Fruit fly (Drosophila melanogaster) whole organism, embryonic: ENCODE measurements around the gene Vdup1.

Experiments
- Adf1 ChIP-seq: fragments of 200-800 bp; sonication (Bioruptor generic); IDR thresholded peaks from 2 replicates; pipeline ENCODE4 v1.3.6; 2022; ENCODE audit warnings: missing biosample characterization, missing genetic modification characterization
- BEAF-32 ChIP-seq: fragments of 200-800 bp; sonication (Bioruptor generic); optimal IDR thresholded peaks from 3 replicates; lab custom pipeline; 2017; ENCODE audit warnings: missing biosample characterization, missing genetic modification characterization, mild to moderate bottlenecking, moderate library complexity, missing genetic modification reagents
- Blimp-1 ChIP-seq: fragments of 200-800 bp; sonication (Bioruptor generic); optimal IDR thresholded peaks from 3 replicates; lab custom pipeline; 2018; ENCODE audit warnings: missing biosample characterization, missing genetic modification characterization, mild to moderate bottlenecking, moderate library complexity, missing genetic modification reagents
- CG10431 ChIP-seq: fragments of 200-800 bp; sonication (Bioruptor generic); optimal IDR thresholded peaks from 3 replicates; lab custom pipeline; 2018; ENCODE audit warnings: missing biosample characterization, mild to moderate bottlenecking, missing genetic modification characterization
- CG11456 ChIP-seq: fragments of 200-800 bp; sonication (Bioruptor generic); IDR thresholded peaks from 3 replicates; pipeline ENCODE4 v1.3.6; 2022; ENCODE audit warnings: missing biosample characterization, missing genetic modification characterization
- CG11560 ChIP-seq: fragments of 200-800 bp; sonication (Bioruptor generic); IDR thresholded peaks from 3 replicates; pipeline ENCODE4 v1.3.6; 2022; ENCODE audit warnings: missing biosample characterization, missing genetic modification characterization
- CG13123 ChIP-seq: fragments of 200-800 bp; sonication (Bioruptor generic); optimal IDR thresholded peaks from 2 replicates; lab custom pipeline; 2016; ENCODE audit warnings: missing biosample characterization, missing genetic modification characterization
- CG13287 ChIP-seq: fragments of 200-800 bp; sonication (Bioruptor generic); IDR thresholded peaks from 2 replicates; pipeline ENCODE4 v1.3.6; 2022; ENCODE audit warnings: missing biosample characterization, missing genetic modification characterization; ENCODE audit not compliant: partially characterized antibody
- CG13894 ChIP-seq: fragments of 200-800 bp; sonication (Bioruptor generic); optimal IDR thresholded peaks from 3 replicates; lab custom pipeline; 2018; ENCODE audit warnings: missing biosample characterization, mild to moderate bottlenecking, missing genetic modification characterization, moderate library complexity
- CG14014 ChIP-seq: fragments of 200-800 bp; sonication (Bioruptor generic); IDR thresholded peaks from 2 replicates; pipeline ENCODE4 v1.3.6; 2022; ENCODE audit warnings: missing biosample characterization, missing genetic modification characterization
- CG1602 ChIP-seq: fragments of 200-800 bp; sonication (Bioruptor generic); optimal IDR thresholded peaks from 3 replicates; lab custom pipeline; 2016; ENCODE audit warnings: missing biosample characterization, missing genetic modification characterization
- CG2199 ChIP-seq: fragments of 200-800 bp; sonication (Bioruptor generic); IDR thresholded peaks from 3 replicates; pipeline ENCODE4 v1.3.6; 2022; ENCODE audit warnings: missing biosample characterization, missing genetic modification characterization
- CG2712 ChIP-seq: fragments of 200-800 bp; optimal IDR thresholded peaks from 3 replicates; lab custom pipeline; 2019; ENCODE audit warnings: missing biosample characterization, mild to moderate bottlenecking, missing genetic modification characterization, moderate library complexity
- CG30403 ChIP-seq: fragments of 200-800 bp; sonication (Bioruptor generic); optimal IDR thresholded peaks from 3 replicates; lab custom pipeline; 2016; ENCODE audit warnings: missing biosample characterization, missing genetic modification characterization
- CG31441 ChIP-seq: fragments of 200-800 bp; sonication (Bioruptor generic); IDR thresholded peaks from 2 replicates; pipeline ENCODE4 v1.3.6; 2022; ENCODE audit warnings: missing biosample characterization, missing genetic modification characterization
- CG3281 ChIP-seq: fragments of 200-800 bp; sonication (Bioruptor generic); optimal IDR thresholded peaks from 3 replicates; lab custom pipeline; 2017; ENCODE audit warnings: missing biosample characterization, mild to moderate bottlenecking, missing genetic modification characterization
- CG4730 ChIP-seq: fragments of 200-800 bp; sonication (Bioruptor generic); IDR thresholded peaks from 2 replicates; pipeline ENCODE4 v1.3.6; 2022; ENCODE audit warnings: missing biosample characterization, missing genetic modification characterization
- CG4854 ChIP-seq: fragments of 200-800 bp; sonication (Bioruptor generic); optimal IDR thresholded peaks from 2 replicates; lab custom pipeline; 2016; ENCODE audit warnings: missing biosample characterization, missing genetic modification characterization, inconsistent platforms
- CG7271 ChIP-seq: fragments of 200-800 bp; sonication (Bioruptor generic); optimal IDR thresholded peaks from 2 replicates; lab custom pipeline; 2018; ENCODE audit warnings: missing biosample characterization, mild to moderate bottlenecking, missing genetic modification characterization, moderate library complexity
- CG9932 ChIP-seq: fragments of 200-800 bp; sonication (Bioruptor generic); IDR thresholded peaks from 2 replicates; pipeline ENCODE4 v1.3.6; 2022; ENCODE audit warnings: missing biosample characterization, missing genetic modification characterization
- D ChIP-seq, 2 experiments: fragments of 200-800 bp in 1 of 2; fragments of >200 bp in 1 of 2; sonication (Bioruptor generic) in 1 of 2; optimal IDR thresholded peaks; 2 replicates in 1 of 2; 3 replicates in 1 of 2; lab custom pipeline; 2017; ENCODE audit warnings: mild to moderate bottlenecking in 1 of 2, missing biosample characterization in 1 of 2, missing genetic modification characterization in 1 of 2, missing genetic modification reagents in 1 of 2
- Dek ChIP-seq: fragments of 200-800 bp; sonication (Bioruptor generic); optimal IDR thresholded peaks from 3 replicates; lab custom pipeline; 2019; ENCODE audit warnings: missing biosample characterization, mild to moderate bottlenecking, missing genetic modification characterization, moderate library complexity
- Dp ChIP-seq: fragments of 200-800 bp; sonication (Bioruptor generic); optimal IDR thresholded peaks from 2 replicates; lab custom pipeline; 2018; ENCODE audit warnings: missing biosample characterization, mild to moderate bottlenecking, missing genetic modification characterization, moderate library complexity
- Drgx ChIP-seq: fragments of 200-800 bp; sonication (Bioruptor generic); IDR thresholded peaks from 2 replicates; pipeline ENCODE4 v1.3.6; 2022; ENCODE audit warnings: missing biosample characterization, missing genetic modification characterization
- NC2α ChIP-seq: fragments of 200-800 bp; sonication (Bioruptor generic); optimal IDR thresholded peaks from 2 replicates; lab custom pipeline; 2016; ENCODE audit warnings: missing biosample characterization, missing genetic modification characterization
- Nf-YA ChIP-seq: fragments of 200-800 bp; sonication (Bioruptor generic); IDR thresholded peaks from 2 replicates; pipeline ENCODE4 v1.3.6; 2022; ENCODE audit warnings: missing biosample characterization, missing genetic modification characterization
- Nf-YC ChIP-seq: fragments of 200-800 bp; optimal IDR thresholded peaks from 3 replicates; lab custom pipeline; 2019; ENCODE audit warnings: missing biosample characterization, mild to moderate bottlenecking, missing genetic modification characterization, moderate library complexity
- Ravus ChIP-seq: fragments of 200-800 bp; sonication (Bioruptor generic); IDR thresholded peaks from 2 replicates; pipeline ENCODE4 v1.3.6; 2022; ENCODE audit warnings: missing biosample characterization, missing genetic modification characterization
- Ssrp ChIP-seq: fragments of 200-800 bp; sonication (Bioruptor generic); optimal IDR thresholded peaks from 2 replicates; lab custom pipeline; 2018; ENCODE audit warnings: missing biosample characterization, mild to moderate bottlenecking, missing genetic modification characterization, moderate library complexity
- Trl ChIP-seq, 3 experiments: fragments of >200 bp in 2 of 3; fragments of 200-800 bp in 1 of 3; sonication (Bioruptor generic) in 1 of 3; optimal IDR thresholded peaks; 2 replicates in 1 of 3; 3 replicates in 2 of 3; lab custom pipeline; 2016 to 2017; ENCODE audit warnings: missing biosample characterization in 1 of 3, missing genetic modification characterization in 1 of 3
- YL-1 ChIP-seq: fragments of 200-800 bp; sonication (Bioruptor generic); optimal IDR thresholded peaks from 3 replicates; lab custom pipeline; 2017; ENCODE audit warnings: missing biosample characterization, mild to moderate bottlenecking, missing genetic modification characterization
- ac ChIP-seq: fragments of 200-800 bp; sonication (Bioruptor generic); optimal IDR thresholded peaks from 3 replicates; lab custom pipeline; 2017; ENCODE audit warnings: missing biosample characterization, mild to moderate bottlenecking, missing genetic modification characterization
- cas ChIP-seq: fragments of 200-800 bp; sonication (Bioruptor generic); IDR thresholded peaks from 2 replicates; pipeline ENCODE4 v1.3.6; 2022; ENCODE audit warnings: missing biosample characterization, missing genetic modification characterization
- crc ChIP-seq: fragments of 200-800 bp; sonication (Bioruptor generic); optimal IDR thresholded peaks from 2 replicates; lab custom pipeline; 2016; ENCODE audit warnings: missing biosample characterization, missing genetic modification characterization
- en ChIP-seq: fragments of 200-800 bp; sonication (Bioruptor generic); optimal IDR thresholded peaks from 2 replicates; lab custom pipeline; 2016; ENCODE audit warnings: missing biosample characterization, missing genetic modification characterization
- fd64A ChIP-seq: fragments of 200-800 bp; sonication (Bioruptor generic); optimal IDR thresholded peaks from 3 replicates; lab custom pipeline; 2018; ENCODE audit warnings: missing biosample characterization, mild to moderate bottlenecking, missing genetic modification characterization
- gcm2 ChIP-seq: fragments of 200-800 bp; sonication (Bioruptor generic); optimal IDR thresholded peaks from 2 replicates; lab custom pipeline; 2016; ENCODE audit warnings: missing biosample characterization, missing genetic modification characterization
- kay ChIP-seq: fragments of 200-800 bp; sonication (Bioruptor generic); optimal IDR thresholded peaks from 2 replicates; lab custom pipeline; 2016; ENCODE audit warnings: missing biosample characterization, missing genetic modification characterization
- lbe ChIP-seq: fragments of 200-800 bp; sonication (Bioruptor generic); optimal IDR thresholded peaks from 2 replicates; lab custom pipeline; 2016; ENCODE audit warnings: missing biosample characterization, mild to moderate bottlenecking, missing genetic modification characterization
- nom ChIP-seq: fragments of 200-800 bp; sonication (Bioruptor generic); optimal IDR thresholded peaks from 2 replicates; lab custom pipeline; 2017; ENCODE audit warnings: missing biosample characterization, missing genetic modification characterization, mild to moderate bottlenecking, moderate library complexity, missing genetic modification reagents
- ranshi ChIP-seq: fragments of 200-800 bp; sonication (Bioruptor generic); IDR thresholded peaks from 2 replicates; pipeline ENCODE4 v1.3.6; 2022; ENCODE audit warnings: missing biosample characterization, missing genetic modification characterization
- sima ChIP-seq: fragments of 200-800 bp; sonication (Bioruptor generic); optimal IDR thresholded peaks from 2 replicates; lab custom pipeline; 2016; ENCODE audit warnings: missing biosample characterization, missing genetic modification characterization
- so ChIP-seq: fragments of 200-800 bp; sonication (Bioruptor generic); IDR thresholded peaks from 3 replicates; pipeline ENCODE4 v1.3.6; 2022; ENCODE audit warnings: missing biosample characterization, missing genetic modification characterization
- vfl ChIP-seq: fragments of 200-800 bp; sonication (Bioruptor generic); optimal IDR thresholded peaks from 2 replicates; lab custom pipeline; 2016; ENCODE audit warnings: missing biosample characterization, missing genetic modification characterization
- wdn ChIP-seq: fragments of 200-800 bp; sonication (Bioruptor generic); IDR thresholded peaks from 2 replicates; pipeline ENCODE4 v1.3.6; 2022; ENCODE audit warnings: missing biosample characterization, missing genetic modification characterization
- wek ChIP-seq: fragments of 200-800 bp; sonication (Bioruptor generic); optimal IDR thresholded peaks from 3 replicates; lab custom pipeline; 2018; ENCODE audit warnings: missing biosample characterization, mild to moderate bottlenecking, missing genetic modification characterization, moderate library complexity
- yki ChIP-seq: fragments of >200 bp; optimal IDR thresholded peaks from 3 replicates; lab custom pipeline; 2018
- zen2 ChIP-seq: fragments of 200-800 bp; sonication (Bioruptor generic); IDR thresholded peaks from 3 replicates; pipeline ENCODE4 v1.3.6; 2022; ENCODE audit warnings: missing biosample characterization, missing genetic modification characterization; ENCODE audit not compliant: partially characterized antibody

Vdup1 gene

DNA sequence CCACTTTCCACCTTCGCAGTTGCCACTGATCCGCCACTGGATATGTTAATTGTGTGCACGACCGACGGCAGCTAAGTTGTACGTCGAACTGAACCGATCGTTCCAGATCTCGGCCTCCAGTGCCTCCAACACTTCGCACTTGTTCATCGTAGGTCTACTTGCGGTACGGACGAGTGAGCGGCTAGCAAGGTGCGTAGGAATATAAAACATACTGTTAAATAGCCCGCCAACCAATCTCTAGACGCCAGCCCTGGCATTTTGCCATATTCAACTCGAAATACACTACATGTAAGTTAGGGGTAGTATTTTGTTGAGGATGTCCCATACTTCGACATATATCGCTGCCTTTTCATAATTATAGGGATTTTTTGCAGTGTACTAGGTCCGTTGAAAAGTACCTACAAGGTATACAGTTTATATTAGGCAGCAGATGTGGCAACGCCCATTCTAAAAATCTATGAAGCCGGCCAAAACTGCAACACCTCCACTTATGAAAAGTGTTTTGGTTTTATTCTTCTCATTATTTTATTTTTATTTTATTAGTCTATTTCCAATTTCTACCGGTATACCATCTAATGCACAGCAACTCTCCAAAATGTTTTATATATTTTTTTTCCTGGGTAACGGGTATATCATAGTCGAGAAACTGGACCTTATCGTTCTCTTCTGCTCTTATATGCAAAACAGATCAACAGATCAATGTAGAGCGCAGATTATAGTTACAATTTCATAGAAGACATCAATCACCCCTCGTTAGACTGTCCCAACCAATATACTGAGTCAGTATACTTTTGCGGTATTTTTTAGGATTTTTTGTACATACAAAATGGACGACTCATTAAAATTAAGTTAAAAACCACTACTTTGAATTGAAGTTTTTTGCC, 44.5 kb upstream of the Vdup1 start, which contains the start of the genes pyx and CG33229 (continued):
- TF ChIP-seq crc (GFP tag; lab: Kevin White, UChicago) (peak; percentile 60), CG4854 (peak; percentile 80), CG2199 (GFP tag; lab: Robert Waterston, UW) (0 out of 3 replicates have a peak, but pooled peaks have one; percentile 57), D (optimal IDR thresholded peaks at IDR 0.05; lab: Kevin White, UChicago) (no peak), D (GFP tag; optimal IDR thresholded peaks at IDR 0.05; lab: Kevin White, UChicago) (peak; percentile 76), CG1602 (GFP tag; lab: Kevin White, UChicago) (peak; percentile 86), Blimp-1 (GFP tag; lab: Kevin White, UChicago) (no peak), Dek (tag; lab: Kevin White, UChicago) (peak; percentile 92), kay (GFP tag; lab: Kevin White, UChicago) (peak; percentile 68), cas (GFP tag; lab: Robert Waterston, UW) (peak; percentile 88), ranshi (GFP tag; lab: Robert Waterston, UW) (peak; percentile 80), CG10431 (GFP tag; lab: Kevin White, UChicago) (peak; percentile 78), CG30403 (GFP tag; lab: Kevin White, UChicago) (peak; percentile 95), Dp (peak; percentile 91), CG4730 (GFP tag; lab: Robert Waterston, UW) (peak; percentile 64), sima (peak; percentile 41), en (GFP tag; lab: Kevin White, UChicago) (peak; percentile 36), CG3281 (GFP tag; lab: Kevin White, UChicago) (peak; percentile 81), zen2 (GFP tag; lab: Robert Waterston, UW) (no peak), CG7271 (tag; lab: Kevin White, UChicago) (no peak), NC2α (GFP tag; lab: Kevin White, UChicago) (no peak), CG31441 (peak; percentile 80; the same call in 1 of the 2 replicates), ac (GFP tag; lab: Kevin White, UChicago) (no peak), YL-1 (GFP tag; lab: Kevin White, UChicago) (no peak), wek (peak; percentile 98), nom (GFP tag; lab: Kevin White, UChicago) (peak; percentile 7), wdn (GFP tag; lab: Robert Waterston, UW) (peak; percentile 75), Ravus (GFP tag; lab: Robert Waterston, UW) (peak; percentile 20), CG9932 (peak; percentile 94), Drgx (GFP tag; lab: Robert Waterston, UW) (peak; percentile 77), vfl (peak; percentile 85), fd64A (GFP tag; lab: Kevin White, UChicago) (no peak), gcm2 (peak; percentile 74), CG11456 (peak; percentile 92), BEAF-32 (GFP tag; lab: Kevin White, UChicago) (peak; percentile 37), CG13123 (GFP tag; lab: Kevin White, UChicago) (peak; percentile 79), Adf1 (GFP tag; lab: Robert Waterston, UW) (no peak), Nf-YC (tag; lab: Kevin White, UChicago) (peak; percentile 81), CG2712 (tag; lab: Kevin White, UChicago) (peak; percentile 88), Ssrp (tag; lab: Kevin White, UChicago) (peak; percentile 82), CG11560 (peak; percentile 71; the same call in 1 of the 3 replicates), CG14014 (peak; percentile 80), so (GFP tag; lab: Robert Waterston, UW) (peak; percentile 60; the same call in 1 of the 3 replicates), CG13287 (peak; percentile 28; the same call in 1 of the 2 replicates), yki (lab: Kevin White, UChicago) (no peak), Trl (optimal IDR thresholded peaks at IDR 0.05; lab: Kevin White, UChicago) (no peak), Trl (GFP tag; optimal IDR thresholded peaks at IDR 0.05; lab: Kevin White, UChicago) (peak; percentile 70), lbe (GFP tag; lab: Kevin White, UChicago) (no peak), CG13894 (tag; lab: Kevin White, UChicago) (peak; percentile 88), Nf-YA (GFP tag; lab: Robert Waterston, UW) (no peak; the same call in 1 of the 2 replicates)
